Worm (Caenorhabditis elegans) whole organism, L2 larva: Measurements from ENCODE around the gene klp-17.

ENCODE experiments used
- C34F6.9 ChIP-seq: fragments of 150-350 bp; optimal IDR thresholded peaks from 2 replicates; lab custom pipeline; 2014; ENCODE audit warnings: missing biosample characterization, missing genetic modification characterization
- F13H6.1 ChIP-seq: sonication (generic microtip); optimal IDR thresholded peaks from 2 replicates; lab custom pipeline; 2016; ENCODE audit warnings: missing genetic modification characterization, missing compliant biosample characterization
- R02D3.7 ChIP-seq: fragments of 150-350 bp; optimal IDR thresholded peaks from 2 replicates; lab custom pipeline; 2014; ENCODE audit warnings: missing biosample characterization, missing genetic modification characterization
- Y55F3AM.14 ChIP-seq: fragments of 200-800 bp; sonication (Bioruptor generic); optimal IDR thresholded peaks from 2 replicates; lab custom pipeline; 2018; ENCODE audit warnings: mild to moderate bottlenecking, missing genetic modification characterization, missing compliant biosample characterization
- ZK546.5 ChIP-seq: sonication (generic microtip); optimal IDR thresholded peaks from 2 replicates; lab custom pipeline; 2017; ENCODE audit warnings: missing biosample characterization, missing genetic modification characterization
- alr-1 ChIP-seq: fragments of 150-350 bp; optimal IDR thresholded peaks from 2 replicates; lab custom pipeline; 2014; ENCODE audit warnings: missing biosample characterization, missing genetic modification characterization
- aly-2 ChIP-seq: fragments of 150-350 bp; optimal IDR thresholded peaks from 2 replicates; lab custom pipeline; 2014; ENCODE audit warnings: missing biosample characterization, missing genetic modification characterization
- ama-1 ChIP-seq: fragments of 150-350 bp; optimal IDR thresholded peaks from 2 replicates; lab custom pipeline; 2018; ENCODE audit warnings: inconsistent platforms
- blmp-1 ChIP-seq: sonication (generic microtip); optimal IDR thresholded peaks from 2 replicates; lab custom pipeline; 2017; ENCODE audit warnings: missing genetic modification characterization, mild to moderate bottlenecking, missing compliant biosample characterization, antibody characterized with exemption, moderate library complexity; ENCODE audit not compliant: insufficient read depth
- ceh-16 ChIP-seq: fragments of 150-350 bp; optimal IDR thresholded peaks from 2 replicates; lab custom pipeline; 2014; ENCODE audit warnings: missing biosample characterization, missing genetic modification characterization
- ceh-82 ChIP-seq: fragments of 150-350 bp; optimal IDR thresholded peaks from 2 replicates; lab custom pipeline; 2014; ENCODE audit warnings: missing biosample characterization, missing genetic modification characterization
- crh-2 ChIP-seq: sonication (generic microtip); optimal IDR thresholded peaks from 2 replicates; lab custom pipeline; 2017; ENCODE audit warnings: missing biosample characterization, missing genetic modification characterization
- dmd-4 ChIP-seq: sonication (generic microtip); optimal IDR thresholded peaks from 2 replicates; lab custom pipeline; 2017; ENCODE audit warnings: missing biosample characterization, missing genetic modification characterization
- egl-27 ChIP-seq: sonication (generic microtip); optimal IDR thresholded peaks from 3 replicates; lab custom pipeline; 2017; ENCODE audit warnings: missing biosample characterization, missing genetic modification reagents, missing genetic modification characterization
- elt-1 ChIP-seq: fragments of 150-350 bp; optimal IDR thresholded peaks from 2 replicates; lab custom pipeline; 2014; ENCODE audit warnings: missing biosample characterization, missing genetic modification characterization
- elt-3 ChIP-seq: sonication (generic microtip); optimal IDR thresholded peaks from 2 replicates; lab custom pipeline; 2017; ENCODE audit warnings: missing biosample characterization, missing genetic modification characterization
- fos-1 ChIP-seq: fragments of 150-350 bp; optimal IDR thresholded peaks from 2 replicates; lab custom pipeline; 2014; ENCODE audit warnings: missing biosample characterization, missing genetic modification characterization
- gmeb-1 ChIP-seq: fragments of 150-350 bp; optimal IDR thresholded peaks from 2 replicates; lab custom pipeline; 2014; ENCODE audit warnings: missing biosample characterization, missing genetic modification characterization
- lin-11 ChIP-seq: fragments of 150-350 bp; sonication (generic microtip); optimal IDR thresholded peaks from 2 replicates; lab custom pipeline; 2014; ENCODE audit warnings: missing biosample characterization, missing genetic modification characterization, inconsistent platforms, mixed read lengths
- lin-13 ChIP-seq: fragments of 150-350 bp; optimal IDR thresholded peaks from 2 replicates; lab custom pipeline; 2014; ENCODE audit warnings: missing biosample characterization, missing genetic modification reagents, missing genetic modification characterization
- lin-39 ChIP-seq: fragments of 150-350 bp; optimal IDR thresholded peaks from 2 replicates; lab custom pipeline; 2014; ENCODE audit warnings: missing biosample characterization, missing genetic modification reagents, missing genetic modification characterization
- lsy-2 ChIP-seq, 2 experiments: fragments of 150-350 bp in 1 of 2; sonication (generic microtip) in 1 of 2; optimal IDR thresholded peaks; 2 replicates each; lab custom pipeline; 2014 to 2017; ENCODE audit warnings: missing biosample characterization in 2 of 2, missing genetic modification characterization in 2 of 2
- mab-5 ChIP-seq: fragments of 150-350 bp; optimal IDR thresholded peaks from 2 replicates; lab custom pipeline; 2014; ENCODE audit warnings: missing biosample characterization, missing genetic modification characterization
- mbf-1 ChIP-seq: sonication (generic microtip); optimal IDR thresholded peaks from 2 replicates; lab custom pipeline; 2017; ENCODE audit warnings: missing biosample characterization, missing genetic modification characterization
- mdl-1 ChIP-seq, 2 experiments: fragments of 150-350 bp in 1 of 2; sonication (generic microtip) in 1 of 2; optimal IDR thresholded peaks; 2 replicates each; lab custom pipeline; 2017; ENCODE audit warnings: missing biosample characterization in 2 of 2, missing genetic modification characterization in 2 of 2
- nhr-10 ChIP-seq: sonication (generic microtip); optimal IDR thresholded peaks from 2 replicates; lab custom pipeline; 2017; ENCODE audit warnings: missing biosample characterization, missing genetic modification characterization
- nhr-11 ChIP-seq: fragments of 150-350 bp; optimal IDR thresholded peaks from 2 replicates; lab custom pipeline; 2014; ENCODE audit warnings: missing biosample characterization, missing genetic modification characterization
- nhr-12 ChIP-seq: fragments of 150-350 bp; optimal IDR thresholded peaks from 2 replicates; lab custom pipeline; 2014; ENCODE audit warnings: missing biosample characterization, missing genetic modification characterization
- nhr-129 ChIP-seq: fragments of 150-350 bp; optimal IDR thresholded peaks from 2 replicates; lab custom pipeline; 2014; ENCODE audit warnings: missing biosample characterization, missing genetic modification characterization
- nhr-21 ChIP-seq: fragments of 150-350 bp; optimal IDR thresholded peaks from 2 replicates; lab custom pipeline; 2014; ENCODE audit warnings: missing biosample characterization, missing genetic modification characterization
- nhr-23 ChIP-seq: fragments of 150-350 bp; optimal IDR thresholded peaks from 2 replicates; lab custom pipeline; 2014; ENCODE audit warnings: missing biosample characterization, missing genetic modification reagents, missing genetic modification characterization
- nhr-237 ChIP-seq: fragments of 150-350 bp; optimal IDR thresholded peaks from 2 replicates; lab custom pipeline; 2014; ENCODE audit warnings: missing biosample characterization, missing genetic modification characterization
- nhr-25 ChIP-seq: fragments of 150-350 bp; sonication (generic microtip); optimal IDR thresholded peaks from 3 replicates; lab custom pipeline; 2014; ENCODE audit warnings: missing biosample characterization, missing genetic modification characterization
- nhr-6 ChIP-seq: fragments of 150-350 bp; optimal IDR thresholded peaks from 2 replicates; lab custom pipeline; 2014; ENCODE audit warnings: missing biosample characterization, missing genetic modification characterization
- nhr-77 ChIP-seq: fragments of 150-350 bp; optimal IDR thresholded peaks from 2 replicates; lab custom pipeline; 2014; ENCODE audit warnings: missing biosample characterization, missing genetic modification characterization
- peb-1 ChIP-seq: fragments of 150-350 bp; optimal IDR thresholded peaks from 2 replicates; lab custom pipeline; 2014; ENCODE audit warnings: missing biosample characterization, missing genetic modification characterization
- sem-4 ChIP-seq: fragments of 150-350 bp; optimal IDR thresholded peaks from 2 replicates; lab custom pipeline; 2014; ENCODE audit warnings: missing biosample characterization, missing genetic modification reagents, missing genetic modification characterization
- skn-1 ChIP-seq: sonication (generic microtip); optimal IDR thresholded peaks from 2 replicates; lab custom pipeline; 2017; ENCODE audit warnings: missing biosample characterization, missing genetic modification characterization
- sma-3 ChIP-seq: sonication (generic microtip); optimal IDR thresholded peaks from 2 replicates; lab custom pipeline; 2016; ENCODE audit warnings: missing genetic modification reagents, missing genetic modification characterization, missing compliant biosample characterization
- sma-9 ChIP-seq, 2 experiments: fragments of 150-350 bp in 1 of 2; sonication (generic microtip) in 1 of 2; optimal IDR thresholded peaks; 2 replicates each; lab custom pipeline; 2014 to 2016; ENCODE audit warnings: missing genetic modification characterization in 2 of 2, mild to moderate bottlenecking in 1 of 2, missing biosample characterization in 1 of 2, missing compliant biosample characterization in 1 of 2, missing genetic modification reagents in 1 of 2, moderate library complexity in 1 of 2
- snpc-4 ChIP-seq: fragments of 150-350 bp; optimal IDR thresholded peaks from 2 replicates; lab custom pipeline; 2014; ENCODE audit warnings: missing biosample characterization, missing genetic modification characterization
- unc-39 ChIP-seq: fragments of 150-350 bp; optimal IDR thresholded peaks from 2 replicates; lab custom pipeline; 2014; ENCODE audit warnings: missing biosample characterization, missing genetic modification characterization
- unc-55 ChIP-seq: fragments of 150-350 bp; sonication (generic microtip); optimal IDR thresholded peaks from 3 replicates; lab custom pipeline; 2014; ENCODE audit warnings: missing biosample characterization, missing genetic modification reagents, missing genetic modification characterization
- unc-62 ChIP-seq: fragments of 150-350 bp; optimal IDR thresholded peaks from 2 replicates; lab custom pipeline; 2014; ENCODE audit warnings: missing biosample characterization, missing genetic modification reagents, missing genetic modification characterization
- zag-1 ChIP-seq: fragments of 150-350 bp; optimal IDR thresholded peaks from 2 replicates; lab custom pipeline; 2014; ENCODE audit warnings: missing biosample characterization, missing genetic modification characterization
- ztf-1 ChIP-seq: fragments of 200-800 bp; sonication (Bioruptor generic); conservative IDR thresholded peaks from 2 replicates; pipeline ENCODE4 v1.3.6; 2022; ENCODE audit warnings: missing genetic modification characterization, missing compliant biosample characterization
- ztf-11 ChIP-seq: sonication (generic microtip); optimal IDR thresholded peaks from 2 replicates; lab custom pipeline; 2017; ENCODE audit warnings: missing biosample characterization, missing genetic modification characterization
- ztf-4 ChIP-seq: fragments of 150-350 bp; optimal IDR thresholded peaks from 2 replicates; lab custom pipeline; 2014; ENCODE audit warnings: missing biosample characterization, missing genetic modification characterization

Gene klp-17

ce11 chrII:11453639-11454038, 13.8 kb downstream of the klp-17 start:
- no peak for TF ChIP-seq nhr-129
- TF ChIP-seq lin-11 (tag; lab: Kevin White, UChicago) = peak; percentile 43
- no peak for TF ChIP-seq unc-62 (GFP tag; lab: Kevin White, UChicago)
- TF ChIP-seq, all 48 proteins: peak for 1

- TF ChIP-seq peb-1 (no peak), R02D3.7 (tag; lab: Kevin White, UChicago) (peak; percentile 67), mdl-1 (tag; optimal IDR thresholded peaks at IDR 0.05; lab: Kevin White, UChicago) (peak in 1 of 2 experiments; percentile 74), nhr-25 (tag; lab: Kevin White, UChicago) (peak; percentile 82), nhr-12 (no peak), F13H6.1 (tag; lab: Kevin White, UChicago) (peak; percentile 90), nhr-237 (tag; lab: Kevin White, UChicago) (peak; percentile 43), ztf-1 (no peak), unc-62 (GFP tag; lab: Kevin White, UChicago) (no peak), elt-3 (no peak), mbf-1 (no peak), ceh-82 (peak; percentile 30), blmp-1 (tag; lab: Kevin White, UChicago) (peak; percentile 48), alr-1 (no peak), nhr-10 (no peak), C34F6.9 (tag; lab: Kevin White, UChicago) (peak; percentile 97), ama-1 (lab: Kevin White, UChicago) (peak; percentile 76), sem-4 (tag; lab: Kevin White, UChicago) (peak; percentile 79), nhr-23 (tag; lab: Kevin White, UChicago) (no peak), nhr-11 (tag; lab: Kevin White, UChicago) (no peak), fos-1 (tag; lab: Kevin White, UChicago) (peak; percentile 84), ztf-4 (peak; percentile 74), nhr-6 (tag; lab: Kevin White, UChicago) (peak; percentile 74), lin-39 (tag; lab: Kevin White, UChicago) (no peak), ceh-16 (tag; lab: Kevin White, UChicago) (peak; percentile 39), Y55F3AM.14 (peak; percentile 27), nhr-129 (peak; percentile 92), zag-1 (tag; lab: Kevin White, UChicago) (peak; percentile 60), aly-2 (tag; lab: Kevin White, UChicago) (no peak), elt-1 (tag; lab: Kevin White, UChicago) (no peak), nhr-21 (peak; percentile 87), ZK546.5 (tag; lab: Kevin White, UChicago) (no peak), egl-27 (peak; percentile 73), snpc-4 (tag; lab: Kevin White, UChicago) (peak; percentile 87), sma-9 (GFP tag; optimal IDR thresholded peaks at IDR 0.05; lab: Kevin White, UChicago) (peak; percentile 95), sma-9 (tag; optimal IDR thresholded peaks at IDR 0.05; lab: Kevin White, UChicago) (no peak), lin-13 (GFP tag; lab: Kevin White, UChicago) (peak; percentile 91), skn-1 (no peak), sma-3 (GFP tag; lab: Kevin White, UChicago) (peak; percentile 84), mab-5 (peak; percentile 89), gmeb-1 (tag; lab: Kevin White, UChicago) (peak; percentile 90), dmd-4 (no peak), lsy-2 (tag; optimal IDR thresholded peaks at IDR 0.05; lab: Kevin White, UChicago) (peak; percentile 84 to 94), lin-11 (tag; lab: Kevin White, UChicago) (peak; percentile 82), unc-55 (GFP tag; lab: Kevin White, UChicago) (peak; percentile 95), nhr-77 (tag; lab: Kevin White, UChicago) (no peak), ztf-11 (tag; lab: Kevin White, UChicago) (no peak), crh-2 (peak; percentile 92), unc-39 (tag; lab: Kevin White, UChicago) (no peak)
Observed at ce11 chrII:11453025-11453424, 14.4 kb downstream of the klp-17 start, which contains the start of gene rsp-1. Gene rsp-1 (plus strand): TSS chrII:11453362.
